Fruit fly (Drosophila melanogaster) whole organism, embryonic: ENCODE results near the gene mthl14.
A peak's percentile ranks its signal among the peaks of the same experiment; 100 is the strongest.

ENCODE experiments used
- CG10267 ChIP-seq: fragments of 200-800 bp; sonication (Bioruptor generic); optimal IDR thresholded peaks from 2 replicates; lab custom pipeline; 2018; ENCODE audit warnings: missing biosample characterization, mild to moderate bottlenecking, missing genetic modification characterization, moderate library complexity
- CG11504 ChIP-seq: fragments of 200-800 bp; sonication (Bioruptor generic); optimal IDR thresholded peaks from 3 replicates; lab custom pipeline; 2019; ENCODE audit warnings: missing biosample characterization, mild to moderate bottlenecking, missing genetic modification characterization, moderate library complexity
- CG12659 ChIP-seq: fragments of 200-800 bp; sonication (Bioruptor generic); optimal IDR thresholded peaks from 3 replicates; lab custom pipeline; 2017; ENCODE audit warnings: mild to moderate bottlenecking, missing biosample characterization, missing genetic modification reagents, missing genetic modification characterization
- CG12744 ChIP-seq: fragments of 200-800 bp; sonication (Bioruptor generic); optimal IDR thresholded peaks from 2 replicates; lab custom pipeline; 2016; ENCODE audit warnings: missing biosample characterization, missing genetic modification characterization
- CG13775 ChIP-seq: fragments of 200-800 bp; sonication (Bioruptor generic); optimal IDR thresholded peaks from 3 replicates; lab custom pipeline; 2017; ENCODE audit warnings: missing biosample characterization, mild to moderate bottlenecking, missing genetic modification characterization
- CG14014 ChIP-seq: fragments of 200-800 bp; sonication (Bioruptor generic); IDR thresholded peaks from 2 replicates; pipeline ENCODE4 v1.3.6; 2022; ENCODE audit warnings: missing biosample characterization, missing genetic modification characterization
- CG14860 ChIP-seq: fragments of 200-800 bp; sonication (Bioruptor generic); IDR thresholded peaks from 3 replicates; pipeline ENCODE4 v1.3.6; 2022; ENCODE audit warnings: missing biosample characterization, missing genetic modification characterization; ENCODE audit not compliant: partially characterized antibody
- CG15601 ChIP-seq: fragments of 200-800 bp; sonication (Bioruptor generic); optimal IDR thresholded peaks from 3 replicates; lab custom pipeline; 2019; ENCODE audit warnings: missing biosample characterization, mild to moderate bottlenecking, missing genetic modification characterization, moderate library complexity
- CG1603 ChIP-seq: fragments of 200-800 bp; sonication (Bioruptor generic); optimal IDR thresholded peaks from 2 replicates; lab custom pipeline; 2019; ENCODE audit warnings: missing biosample characterization, mild to moderate bottlenecking, missing genetic modification characterization, moderate library complexity
- CG16863 ChIP-seq: fragments of 200-800 bp; sonication (Bioruptor generic); optimal IDR thresholded peaks from 3 replicates; lab custom pipeline; 2016; ENCODE audit warnings: missing biosample characterization, missing genetic modification characterization
- CG17912 ChIP-seq: fragments of 200-800 bp; sonication (Bioruptor generic); optimal IDR thresholded peaks from 2 replicates; lab custom pipeline; 2018; ENCODE audit warnings: missing biosample characterization, mild to moderate bottlenecking, missing genetic modification characterization
- CG18262 ChIP-seq: fragments of 200-800 bp; optimal IDR thresholded peaks from 3 replicates; lab custom pipeline; 2019; ENCODE audit warnings: missing biosample characterization, mild to moderate bottlenecking, missing genetic modification characterization, moderate library complexity
- CG18619 ChIP-seq: fragments of 200-800 bp; sonication (Bioruptor generic); optimal IDR thresholded peaks from 3 replicates; lab custom pipeline; 2017; ENCODE audit warnings: missing biosample characterization, mild to moderate bottlenecking, missing genetic modification characterization
- CG18764 ChIP-seq: fragments of 200-800 bp; sonication (Bioruptor generic); optimal IDR thresholded peaks from 3 replicates; lab custom pipeline; 2016; ENCODE audit warnings: missing biosample characterization, missing genetic modification characterization
- CG3065 ChIP-seq: fragments of 200-800 bp; sonication (Bioruptor generic); optimal IDR thresholded peaks from 2 replicates; lab custom pipeline; 2016; ENCODE audit warnings: missing biosample characterization, missing genetic modification characterization
- CG31224 ChIP-seq: fragments of 200-800 bp; sonication (Bioruptor generic); IDR thresholded peaks from 2 replicates; pipeline ENCODE4 v1.3.6; 2022; ENCODE audit warnings: missing biosample characterization, missing genetic modification characterization
- CG32772 ChIP-seq: fragments of 200-800 bp; sonication (Bioruptor generic); IDR thresholded peaks from 2 replicates; pipeline ENCODE4 v1.3.6; 2022; ENCODE audit warnings: missing biosample characterization, missing genetic modification characterization
- CG33557 ChIP-seq: fragments of 200-800 bp; sonication (Bioruptor generic); optimal IDR thresholded peaks from 2 replicates; lab custom pipeline; 2019; ENCODE audit warnings: missing biosample characterization, mild to moderate bottlenecking, missing genetic modification characterization, moderate library complexity
- CG4282 ChIP-seq: fragments of 200-800 bp; sonication (Bioruptor generic); optimal IDR thresholded peaks from 2 replicates; lab custom pipeline; 2016; ENCODE audit warnings: missing biosample characterization, missing genetic modification characterization
- CG4424 ChIP-seq: fragments of 200-800 bp; sonication (Bioruptor generic); optimal IDR thresholded peaks from 3 replicates; lab custom pipeline; 2016; ENCODE audit warnings: missing biosample characterization, missing genetic modification characterization
- CG7786 ChIP-seq: fragments of 200-800 bp; sonication (Bioruptor generic); optimal IDR thresholded peaks from 2 replicates; lab custom pipeline; 2016; ENCODE audit warnings: missing biosample characterization, missing genetic modification characterization
- CG8478 ChIP-seq: fragments of >200 bp; optimal IDR thresholded peaks from 2 replicates; lab custom pipeline; 2018
- CHES-1-like ChIP-seq: fragments of 200-800 bp; sonication (Bioruptor generic); optimal IDR thresholded peaks from 2 replicates; lab custom pipeline; 2016; ENCODE audit warnings: missing biosample characterization, missing genetic modification characterization
- Chrac-16 ChIP-seq: fragments of 200-800 bp; sonication (Bioruptor generic); optimal IDR thresholded peaks from 3 replicates; lab custom pipeline; 2016; ENCODE audit warnings: missing biosample characterization, missing genetic modification characterization
- D ChIP-seq, 2 experiments: fragments of 200-800 bp in 1 of 2; fragments of >200 bp in 1 of 2; sonication (Bioruptor generic) in 1 of 2; optimal IDR thresholded peaks; 2 replicates in 1 of 2; 3 replicates in 1 of 2; lab custom pipeline; 2017; ENCODE audit warnings: mild to moderate bottlenecking in 1 of 2, missing biosample characterization in 1 of 2, missing genetic modification characterization in 1 of 2, missing genetic modification reagents in 1 of 2
- Dll ChIP-seq: fragments of 200-800 bp; sonication (Bioruptor generic); IDR thresholded peaks from 4 replicates; pipeline ENCODE4 v1.3.6; 2022; ENCODE audit warnings: missing biosample characterization, missing genetic modification characterization; ENCODE audit not compliant: partially characterized antibody
- HmgD ChIP-seq: fragments of 200-800 bp; sonication (Bioruptor generic); optimal IDR thresholded peaks from 3 replicates; lab custom pipeline; 2016; ENCODE audit warnings: missing biosample characterization, missing genetic modification characterization
- Meics ChIP-seq: fragments of 200-800 bp; sonication (Bioruptor generic); optimal IDR thresholded peaks from 2 replicates; lab custom pipeline; 2017; ENCODE audit warnings: missing biosample characterization, mild to moderate bottlenecking, missing genetic modification characterization
- Pdp1 ChIP-seq, 2 experiments: fragments of 200-800 bp; sonication (Bioruptor generic); optimal IDR thresholded peaks; 3 replicates each; lab custom pipeline; 2016; ENCODE audit warnings: missing biosample characterization in 2 of 2, missing genetic modification characterization in 2 of 2, mild to moderate bottlenecking in 1 of 2, moderate library complexity in 1 of 2
- Sox102F ChIP-seq: fragments of 200-800 bp; sonication (Bioruptor generic); optimal IDR thresholded peaks from 2 replicates; lab custom pipeline; 2018; ENCODE audit warnings: missing biosample characterization, mild to moderate bottlenecking, missing genetic modification characterization, moderate library complexity
- Tbp ChIP-seq: fragments of >200 bp; optimal IDR thresholded peaks from 2 replicates; lab custom pipeline; 2018; ENCODE audit warnings: missing biosample characterization, missing genetic modification characterization
- Vsx1 ChIP-seq: fragments of 200-800 bp; sonication (Bioruptor generic); optimal IDR thresholded peaks from 2 replicates; lab custom pipeline; 2017; ENCODE audit warnings: missing biosample characterization, mild to moderate bottlenecking, missing genetic modification characterization, missing genetic modification reagents
- az2 ChIP-seq: fragments of 200-800 bp; sonication (Bioruptor generic); optimal IDR thresholded peaks from 3 replicates; lab custom pipeline; 2016; ENCODE audit warnings: missing biosample characterization, missing genetic modification characterization
- bbx ChIP-seq: fragments of 200-800 bp; sonication (Bioruptor generic); IDR thresholded peaks from 2 replicates; pipeline ENCODE4 v1.3.6; 2022; ENCODE audit warnings: missing biosample characterization, missing genetic modification characterization; ENCODE audit not compliant: partially characterized antibody
- chm ChIP-seq: fragments of 200-800 bp; sonication (Bioruptor generic); IDR thresholded peaks from 2 replicates; pipeline ENCODE4 v1.3.6; 2022; ENCODE audit warnings: missing biosample characterization, missing genetic modification characterization
- crp ChIP-seq, 2 experiments: fragments of 200-800 bp; sonication (Bioruptor generic); optimal IDR thresholded peaks; 2 replicates in 1 of 2; 3 replicates in 1 of 2; lab custom pipeline; 2017; ENCODE audit warnings: missing biosample characterization in 2 of 2, missing genetic modification characterization in 2 of 2, mild to moderate bottlenecking in 1 of 2, moderate library complexity in 1 of 2
- en ChIP-seq: fragments of 200-800 bp; sonication (Bioruptor generic); optimal IDR thresholded peaks from 2 replicates; lab custom pipeline; 2016; ENCODE audit warnings: missing biosample characterization, missing genetic modification characterization
- fd102C ChIP-seq: fragments of 200-800 bp; sonication (Bioruptor generic); optimal IDR thresholded peaks from 2 replicates; lab custom pipeline; 2018; ENCODE audit warnings: missing biosample characterization, mild to moderate bottlenecking, missing genetic modification characterization, moderate library complexity
- fd64A ChIP-seq: fragments of 200-800 bp; sonication (Bioruptor generic); optimal IDR thresholded peaks from 3 replicates; lab custom pipeline; 2018; ENCODE audit warnings: missing biosample characterization, mild to moderate bottlenecking, missing genetic modification characterization
- gcm ChIP-seq: fragments of 200-800 bp; sonication (Bioruptor generic); optimal IDR thresholded peaks from 2 replicates; lab custom pipeline; 2019; ENCODE audit warnings: missing biosample characterization, mild to moderate bottlenecking, missing genetic modification characterization, moderate library complexity
- gem ChIP-seq: fragments of 200-800 bp; sonication (Bioruptor generic); optimal IDR thresholded peaks from 2 replicates; lab custom pipeline; 2019; ENCODE audit warnings: missing biosample characterization, mild to moderate bottlenecking, missing genetic modification characterization, moderate library complexity
- grn ChIP-seq: fragments of 200-800 bp; sonication (Bioruptor generic); optimal IDR thresholded peaks from 3 replicates; lab custom pipeline; 2017; ENCODE audit warnings: missing biosample characterization, missing genetic modification characterization
- nmo ChIP-seq: fragments of 200-800 bp; sonication (Bioruptor generic); optimal IDR thresholded peaks from 2 replicates; lab custom pipeline; 2018; ENCODE audit warnings: missing biosample characterization, mild to moderate bottlenecking, missing genetic modification characterization, moderate library complexity
- oc ChIP-seq: fragments of 200-800 bp; sonication (Bioruptor generic); optimal IDR thresholded peaks from 2 replicates; lab custom pipeline; 2018; ENCODE audit warnings: missing biosample characterization, mild to moderate bottlenecking, missing genetic modification characterization, moderate library complexity
- pho ChIP-seq: fragments of 200-800 bp; sonication (Bioruptor generic); optimal IDR thresholded peaks from 2 replicates; lab custom pipeline; 2016; ENCODE audit warnings: missing biosample characterization, missing genetic modification characterization
- sens ChIP-seq: fragments of 200-800 bp; sonication (Bioruptor generic); peaks from one replicate; lab custom pipeline; 2016; ENCODE audit warnings: missing biosample characterization, missing genetic modification characterization
- shn ChIP-seq: fragments of 200-800 bp; sonication (Bioruptor generic); optimal IDR thresholded peaks from 3 replicates; lab custom pipeline; 2016; ENCODE audit warnings: missing biosample characterization, missing genetic modification characterization
- ttk ChIP-seq: fragments of 200-800 bp; sonication (Bioruptor generic); IDR thresholded peaks from 2 replicates; pipeline ENCODE4 v2.1.2; 2022; ENCODE audit warnings: missing biosample characterization, missing genetic modification characterization
- zen ChIP-seq: fragments of 200-800 bp; sonication (Bioruptor generic); optimal IDR thresholded peaks from 3 replicates; lab custom pipeline; 2018; ENCODE audit warnings: missing biosample characterization, mild to moderate bottlenecking, missing genetic modification characterization, moderate library complexity
- zfh2 ChIP-seq: fragments of 200-800 bp; sonication (Bioruptor generic); optimal IDR thresholded peaks from 2 replicates; lab custom pipeline; 2016; ENCODE audit warnings: missing biosample characterization, missing genetic modification characterization

mthl14 gene

DNA sequence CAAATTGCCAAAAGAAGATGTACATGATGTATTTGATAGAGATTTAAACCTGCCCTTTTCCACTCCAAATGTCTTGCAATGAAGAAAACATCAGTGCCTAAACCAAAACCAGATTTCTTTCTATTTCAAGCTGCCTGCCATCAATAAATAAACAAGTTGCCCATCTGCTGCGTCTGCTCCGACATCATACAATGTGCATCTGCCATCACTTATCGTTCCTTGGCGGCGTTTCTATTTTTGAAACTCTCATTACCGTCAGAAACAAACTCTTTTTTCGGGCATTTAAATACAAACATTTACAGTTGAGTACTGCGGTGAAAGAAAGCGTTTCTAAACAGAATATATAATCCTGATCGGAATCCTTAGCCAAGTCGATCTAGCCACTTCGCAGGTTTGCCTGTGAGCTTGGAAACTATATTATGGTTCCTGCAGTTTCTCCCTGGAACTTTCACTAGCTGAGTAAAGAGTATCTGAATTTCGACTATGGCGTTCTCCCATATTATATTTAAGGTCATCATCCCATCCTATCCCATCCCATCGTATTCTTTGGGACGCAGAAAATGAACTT, 47.6 kb downstream of the mthl14 start (continued):
- TF ChIP-seq gcm (GFP tag; lab: Kevin White, UChicago) (no peak), sens (GFP tag; lab: Kevin White, UChicago) (peak; percentile 91), CG8478 (lab: Kevin White, UChicago) (no peak), en (GFP tag; lab: Kevin White, UChicago) (no peak), shn (GFP tag; lab: Kevin White, UChicago) (no peak), CG32772 (GFP tag; lab: Robert Waterston, UW) (0 out of 2 replicates have a peak, but pooled peaks have one; percentile 19), CG3065 (GFP tag; lab: Kevin White, UChicago) (no peak), CG18619 (no peak), Meics (GFP tag; lab: Kevin White, UChicago) (no peak), CG7786 (GFP tag; lab: Kevin White, UChicago) (no peak), Pdp1 (GFP tag; optimal IDR thresholded peaks at IDR 0.05; lab: Kevin White, UChicago) (peak in 1 of 2 experiments; percentile 31), HmgD (GFP tag; lab: Kevin White, UChicago) (no peak), az2 (GFP tag; lab: Kevin White, UChicago) (peak; percentile 47), CG1603 (peak; percentile 49), chm (GFP tag; lab: Robert Waterston, UW) (peak; percentile 15; the same call in 1 of the 2 replicates), CG16863 (GFP tag; lab: Kevin White, UChicago) (peak; percentile 31), CG11504 (tag; lab: Kevin White, UChicago) (peak; percentile 40), CG4282 (no peak), CG10267 (peak; percentile 39), grn (GFP tag; lab: Kevin White, UChicago) (no peak), Tbp (GFP tag; lab: Kevin White, UChicago) (no peak), pho (GFP tag; lab: Kevin White, UChicago) (no peak), CG14860 (no peak), CG18262 (peak; percentile 70), CG31224 (GFP tag; lab: Robert Waterston, UW) (no peak), CG12744 (GFP tag; lab: Kevin White, UChicago) (no peak), Dll (GFP tag; lab: Robert Waterston, UW) (no peak), oc (tag; lab: Kevin White, UChicago) (no peak), crp (GFP tag; optimal IDR thresholded peaks at IDR 0.05; lab: Kevin White, UChicago) (no peak), bbx (GFP tag; lab: Robert Waterston, UW) (no peak), Chrac-16 (GFP tag; lab: Kevin White, UChicago) (peak; percentile 47), D (optimal IDR thresholded peaks at IDR 0.05; lab: Kevin White, UChicago) (no peak), D (GFP tag; optimal IDR thresholded peaks at IDR 0.05; lab: Kevin White, UChicago) (peak; percentile 62), fd64A (GFP tag; lab: Kevin White, UChicago) (no peak), CG12659 (no peak), Sox102F (no peak), CHES-1-like (peak; percentile 8), gem (tag; lab: Kevin White, UChicago) (peak; percentile 66), CG15601 (tag; lab: Kevin White, UChicago) (peak; percentile 54), CG17912 (no peak), CG13775 (GFP tag; lab: Kevin White, UChicago) (peak; percentile 25), CG14014 (no peak), zen (tag; lab: Kevin White, UChicago) (no peak), Vsx1 (GFP tag; lab: Kevin White, UChicago) (no peak), nmo (GFP tag; lab: Kevin White, UChicago) (peak; percentile 71), ttk (GFP tag; lab: Robert Waterston, UW) (no peak), fd102C (no peak), CG33557 (peak; percentile 37), CG18764 (GFP tag; lab: Kevin White, UChicago) (peak; percentile 3), CG4424 (GFP tag; lab: Kevin White, UChicago) (peak; percentile 50), zfh2 (GFP tag; lab: Kevin White, UChicago) (no peak)
